Worm (Caenorhabditis elegans) whole organism, L4 larva: ENCODE data around the gene appg-2.

Experiments
- Y48G9A.11 ChIP-seq: fragments of 200-800 bp; sonication (Bioruptor generic); IDR thresholded peaks from 2 replicates; pipeline ENCODE4 v1.3.6; 2022; ENCODE audit warnings: missing genetic modification reagents, missing genetic modification characterization, missing compliant biosample characterization
- ctbp-1 ChIP-seq: fragments of 200-800 bp; sonication (Bioruptor generic); IDR thresholded peaks from 2 replicates; pipeline ENCODE4 v1.3.6; 2022; ENCODE audit warnings: missing genetic modification reagents, missing genetic modification characterization, missing compliant biosample characterization
- dpl-1 ChIP-seq: fragments of 150-350 bp; optimal IDR thresholded peaks from 2 replicates; lab custom pipeline; 2014; ENCODE audit warnings: missing biosample characterization, missing genetic modification reagents, missing genetic modification characterization
- lin-13 ChIP-seq: fragments of 150-350 bp; optimal IDR thresholded peaks from 2 replicates; lab custom pipeline; 2014; ENCODE audit warnings: missing biosample characterization, missing genetic modification reagents, missing genetic modification characterization
- lin-39 ChIP-seq: fragments of 150-350 bp; optimal IDR thresholded peaks from 2 replicates; lab custom pipeline; 2014; ENCODE audit warnings: missing biosample characterization, missing genetic modification reagents, missing genetic modification characterization
- nhr-25 ChIP-seq: sonication (generic microtip); optimal IDR thresholded peaks from 2 replicates; lab custom pipeline; 2017; ENCODE audit warnings: missing genetic modification characterization, mild to moderate bottlenecking, missing compliant biosample characterization, antibody characterized with exemption, moderate library complexity, borderline replicate concordance; ENCODE audit not compliant: insufficient read depth

ce11 chrII:8787376-8787775 lies 13.6 kb upstream of the appg-2 start:
- TF ChIP-seq lin-13 (peak; percentile 59), nhr-25 (tag; lab: Kevin White, UChicago) (peak; percentile 83), lin-39 (tag; lab: Kevin White, UChicago) (no peak), ctbp-1 (GFP tag; lab: Robert Waterston, UW) (peak; percentile 84), dpl-1 (GFP tag; lab: Kevin White, UChicago) (peak; percentile 78), Y48G9A.11 (GFP tag; lab: Robert Waterston, UW) (no peak)
